Fruit fly (Drosophila melanogaster) whole organism, embryonic: ENCODE results near the gene Tctp.

Experiments
- CG10431 ChIP-seq: fragments of 200-800 bp; sonication (Bioruptor generic); optimal IDR thresholded peaks from 3 replicates; lab custom pipeline; 2018; ENCODE audit warnings: missing biosample characterization, mild to moderate bottlenecking, missing genetic modification characterization
- nerfin-2 ChIP-seq: fragments of 200-800 bp; sonication (Bioruptor generic); IDR thresholded peaks from 2 replicates; pipeline ENCODE4 v1.3.6; 2022; ENCODE audit warnings: missing biosample characterization, missing genetic modification characterization; ENCODE audit not compliant: partially characterized antibody
- ssp ChIP-seq: fragments of 200-800 bp; sonication (Bioruptor generic); IDR thresholded peaks from 2 replicates; pipeline ENCODE4 v1.3.6; 2022; ENCODE audit warnings: missing biosample characterization, missing genetic modification characterization
- zen ChIP-seq: fragments of 200-800 bp; sonication (Bioruptor generic); optimal IDR thresholded peaks from 3 replicates; lab custom pipeline; 2018; ENCODE audit warnings: missing biosample characterization, mild to moderate bottlenecking, missing genetic modification characterization, moderate library complexity

DNA sequence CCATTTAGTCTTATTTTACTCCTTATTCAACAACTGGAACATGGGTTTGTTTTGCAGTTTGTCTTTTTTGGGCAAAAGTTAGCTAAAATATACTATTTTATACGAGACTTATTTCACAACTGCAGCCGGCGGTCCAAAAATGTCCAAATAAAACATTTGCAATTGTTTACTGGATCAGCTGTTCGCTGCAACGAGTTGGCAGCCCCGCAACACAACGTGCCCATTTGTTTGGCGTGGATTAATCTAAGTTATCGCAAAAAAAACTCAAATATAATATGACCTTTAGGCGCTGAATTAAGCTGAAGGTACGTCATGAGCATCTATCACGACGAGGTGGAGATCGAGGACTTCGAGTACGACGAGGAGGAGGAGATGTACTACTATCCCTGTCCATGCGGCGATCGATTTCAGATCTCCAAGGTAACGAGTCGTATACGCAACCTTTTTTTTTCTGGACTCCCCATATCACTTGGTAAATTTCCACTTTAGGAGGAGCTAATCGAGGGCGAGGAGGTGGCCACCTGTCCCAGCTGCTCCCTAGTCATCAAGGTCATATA, 21.7 kb downstream of the Tctp start, which contains the start of the genes CG17187 and Dph3:
- TF ChIP-seq CG10431 (GFP tag; lab: Kevin White, UChicago) = no peak
- TF ChIP-seq nerfin-2 (GFP tag; lab: Robert Waterston, UW) = no peak
- no peak for TF ChIP-seq ssp (GFP tag; lab: Robert Waterston, UW)
- TF ChIP-seq zen (tag; lab: Kevin White, UChicago) = no peak
